Fruit fly (Drosophila melanogaster) whole organism, embryonic: ENCODE data around the gene CG44001.

Experiments used
- Abd-B ChIP-seq: fragments of 200-800 bp; sonication (Bioruptor generic); optimal IDR thresholded peaks from 2 replicates; lab custom pipeline; 2018; ENCODE audit warnings: missing biosample characterization, mild to moderate bottlenecking, missing genetic modification characterization, moderate library complexity
- Antp ChIP-seq: fragments of 200-800 bp; sonication (Bioruptor generic); optimal IDR thresholded peaks from 3 replicates; lab custom pipeline; 2016; ENCODE audit warnings: missing biosample characterization, missing genetic modification characterization
- BEAF-32 ChIP-seq: fragments of 200-800 bp; sonication (Bioruptor generic); optimal IDR thresholded peaks from 3 replicates; lab custom pipeline; 2017; ENCODE audit warnings: missing biosample characterization, missing genetic modification characterization, mild to moderate bottlenecking, moderate library complexity, missing genetic modification reagents
- CG10147 ChIP-seq: fragments of 200-800 bp; sonication (Bioruptor generic); optimal IDR thresholded peaks from 2 replicates; lab custom pipeline; 2019; ENCODE audit warnings: missing biosample characterization, mild to moderate bottlenecking, missing genetic modification characterization, moderate library complexity
- CG14014 ChIP-seq: fragments of 200-800 bp; sonication (Bioruptor generic); IDR thresholded peaks from 2 replicates; pipeline ENCODE4 v1.3.6; 2022; ENCODE audit warnings: missing biosample characterization, missing genetic modification characterization
- CG1602 ChIP-seq: fragments of 200-800 bp; sonication (Bioruptor generic); optimal IDR thresholded peaks from 3 replicates; lab custom pipeline; 2016; ENCODE audit warnings: missing biosample characterization, missing genetic modification characterization
- CG16863 ChIP-seq: fragments of 200-800 bp; sonication (Bioruptor generic); optimal IDR thresholded peaks from 3 replicates; lab custom pipeline; 2016; ENCODE audit warnings: missing biosample characterization, missing genetic modification characterization
- CG17328 ChIP-seq: fragments of 200-800 bp; sonication (Bioruptor generic); IDR thresholded peaks from 2 replicates; pipeline ENCODE4 v1.3.6; 2022; ENCODE audit warnings: missing biosample characterization, missing genetic modification characterization
- CG18619 ChIP-seq: fragments of 200-800 bp; sonication (Bioruptor generic); optimal IDR thresholded peaks from 3 replicates; lab custom pipeline; 2017; ENCODE audit warnings: missing biosample characterization, mild to moderate bottlenecking, missing genetic modification characterization
- CG18764 ChIP-seq: fragments of 200-800 bp; sonication (Bioruptor generic); optimal IDR thresholded peaks from 3 replicates; lab custom pipeline; 2016; ENCODE audit warnings: missing biosample characterization, missing genetic modification characterization
- CG2199 ChIP-seq: fragments of 200-800 bp; sonication (Bioruptor generic); IDR thresholded peaks from 3 replicates; pipeline ENCODE4 v1.3.6; 2022; ENCODE audit warnings: missing biosample characterization, missing genetic modification characterization
- CG2202 ChIP-seq: fragments of 200-800 bp; sonication (Bioruptor generic); optimal IDR thresholded peaks from 2 replicates; lab custom pipeline; 2018; ENCODE audit warnings: missing biosample characterization, mild to moderate bottlenecking, missing genetic modification characterization
- CG30431 ChIP-seq: fragments of 200-800 bp; sonication (Bioruptor generic); optimal IDR thresholded peaks from 2 replicates; lab custom pipeline; 2017; ENCODE audit warnings: missing biosample characterization, missing genetic modification characterization
- CG3065 ChIP-seq: fragments of 200-800 bp; sonication (Bioruptor generic); optimal IDR thresholded peaks from 2 replicates; lab custom pipeline; 2016; ENCODE audit warnings: missing biosample characterization, missing genetic modification characterization
- CG4424 ChIP-seq: fragments of 200-800 bp; sonication (Bioruptor generic); optimal IDR thresholded peaks from 3 replicates; lab custom pipeline; 2016; ENCODE audit warnings: missing biosample characterization, missing genetic modification characterization
- CG6175 ChIP-seq: fragments of 200-800 bp; sonication (Bioruptor generic); IDR thresholded peaks from 3 replicates; pipeline ENCODE4 v1.3.6; 2022; ENCODE audit warnings: missing biosample characterization, missing genetic modification characterization
- CG7556 ChIP-seq: fragments of 200-800 bp; sonication (Bioruptor generic); optimal IDR thresholded peaks from 2 replicates; lab custom pipeline; 2017; ENCODE audit warnings: missing biosample characterization, mild to moderate bottlenecking, missing genetic modification characterization
- CG7963 ChIP-seq: fragments of 200-800 bp; sonication (Bioruptor generic); IDR thresholded peaks from 3 replicates; pipeline ENCODE4 v1.3.6; 2022; ENCODE audit warnings: missing biosample characterization, missing genetic modification characterization; ENCODE audit not compliant: partially characterized antibody
- CG8924 ChIP-seq: fragments of 200-800 bp; optimal IDR thresholded peaks from 3 replicates; lab custom pipeline; 2019; ENCODE audit warnings: missing biosample characterization, mild to moderate bottlenecking, missing genetic modification characterization, moderate library complexity
- CG9215 ChIP-seq: fragments of 200-800 bp; sonication (Bioruptor generic); IDR thresholded peaks from 2 replicates; pipeline ENCODE4 v1.3.6; 2022; ENCODE audit warnings: missing biosample characterization, missing genetic modification characterization
- Dad ChIP-seq: fragments of 200-800 bp; sonication (Bioruptor generic); optimal IDR thresholded peaks from 3 replicates; lab custom pipeline; 2016; ENCODE audit warnings: missing biosample characterization, missing genetic modification characterization
- Dip2 ChIP-seq: fragments of 200-800 bp; sonication (Bioruptor generic); IDR thresholded peaks from 2 replicates; pipeline ENCODE4 v1.3.6; 2022; ENCODE audit warnings: missing biosample characterization, missing genetic modification characterization
- E2f2 ChIP-seq: fragments of 200-800 bp; sonication (Bioruptor generic); IDR thresholded peaks from 2 replicates; pipeline ENCODE4 v1.3.6; 2022; ENCODE audit warnings: missing biosample characterization, missing genetic modification characterization
- Hand ChIP-seq: fragments of 200-800 bp; sonication (Bioruptor generic); optimal IDR thresholded peaks from 2 replicates; lab custom pipeline; 2017; ENCODE audit warnings: mild to moderate bottlenecking, missing biosample characterization, missing genetic modification reagents, missing genetic modification characterization
- Lpt ChIP-seq: fragments of >200 bp; optimal IDR thresholded peaks from 2 replicates; lab custom pipeline; 2018; ENCODE audit warnings: missing biosample characterization, missing genetic modification characterization
- MTF-1 ChIP-seq: fragments of 200-800 bp; sonication (Bioruptor generic); optimal IDR thresholded peaks from 2 replicates; lab custom pipeline; 2018; ENCODE audit warnings: missing biosample characterization, mild to moderate bottlenecking, missing genetic modification characterization, borderline replicate concordance
- NC2α ChIP-seq: fragments of 200-800 bp; sonication (Bioruptor generic); optimal IDR thresholded peaks from 2 replicates; lab custom pipeline; 2016; ENCODE audit warnings: missing biosample characterization, missing genetic modification characterization
- NFAT ChIP-seq: fragments of 200-800 bp; sonication (Bioruptor generic); IDR thresholded peaks from 2 replicates; pipeline ENCODE4 v1.3.6; 2022; ENCODE audit warnings: missing biosample characterization, missing genetic modification characterization
- Optix ChIP-seq: fragments of 200-800 bp; sonication (Bioruptor generic); IDR thresholded peaks from 3 replicates; pipeline ENCODE4 v1.3.6; 2022; ENCODE audit warnings: missing biosample characterization, missing genetic modification characterization
- Poxn ChIP-seq: fragments of 200-800 bp; sonication (Bioruptor generic); IDR thresholded peaks from 2 replicates; pipeline ENCODE4 v1.3.6; 2022; ENCODE audit warnings: missing biosample characterization, missing genetic modification characterization
- Ravus ChIP-seq: fragments of 200-800 bp; sonication (Bioruptor generic); IDR thresholded peaks from 2 replicates; pipeline ENCODE4 v1.3.6; 2022; ENCODE audit warnings: missing biosample characterization, missing genetic modification characterization
- Side ChIP-seq: fragments of 200-800 bp; sonication (Bioruptor generic); optimal IDR thresholded peaks from 2 replicates; lab custom pipeline; 2016; ENCODE audit warnings: missing biosample characterization, missing genetic modification characterization
- Six4 ChIP-seq: fragments of 200-800 bp; sonication (Bioruptor generic); optimal IDR thresholded peaks from 2 replicates; lab custom pipeline; 2016; ENCODE audit warnings: missing biosample characterization, missing genetic modification characterization
- Ssrp ChIP-seq: fragments of 200-800 bp; sonication (Bioruptor generic); optimal IDR thresholded peaks from 2 replicates; lab custom pipeline; 2018; ENCODE audit warnings: missing biosample characterization, mild to moderate bottlenecking, missing genetic modification characterization, moderate library complexity
- Usf ChIP-seq: fragments of 200-800 bp; sonication (Bioruptor generic); optimal IDR thresholded peaks from 2 replicates; lab custom pipeline; 2017; ENCODE audit warnings: missing genotype, missing biosample characterization, missing genetic modification characterization
- ac ChIP-seq: fragments of 200-800 bp; sonication (Bioruptor generic); optimal IDR thresholded peaks from 3 replicates; lab custom pipeline; 2017; ENCODE audit warnings: missing biosample characterization, mild to moderate bottlenecking, missing genetic modification characterization
- amos ChIP-seq: fragments of 200-800 bp; sonication (Bioruptor generic); IDR thresholded peaks from 2 replicates; pipeline ENCODE4 v1.3.6; 2022; ENCODE audit warnings: missing biosample characterization, missing genetic modification characterization; ENCODE audit not compliant: partially characterized antibody
- chif ChIP-seq, 2 experiments: fragments of 200-800 bp; sonication (Bioruptor generic); optimal IDR thresholded peaks; 3 replicates each; lab custom pipeline; 2016; ENCODE audit warnings: missing biosample characterization in 2 of 2, missing genetic modification characterization in 2 of 2
- croc ChIP-seq: fragments of 200-800 bp; sonication (Bioruptor generic); conservative IDR thresholded peaks from 3 replicates; pipeline ENCODE4 v1.3.6; 2022; ENCODE audit warnings: missing biosample characterization, missing genetic modification characterization
- cwo ChIP-seq: fragments of 200-800 bp; sonication (Bioruptor generic); optimal IDR thresholded peaks from 3 replicates; lab custom pipeline; 2017; ENCODE audit warnings: missing biosample characterization, missing genetic modification characterization, mild to moderate bottlenecking, moderate library complexity, missing genetic modification reagents
- danr ChIP-seq: fragments of 200-800 bp; sonication (Bioruptor generic); IDR thresholded peaks from 2 replicates; pipeline ENCODE4 v1.3.6; 2022; ENCODE audit warnings: missing biosample characterization, missing genetic modification characterization
- esg ChIP-seq: fragments of 200-800 bp; sonication (Bioruptor generic); conservative IDR thresholded peaks from 2 replicates; pipeline ENCODE4 v1.3.6; 2022; ENCODE audit warnings: missing biosample characterization, missing genetic modification characterization
- ftz-f1 ChIP-seq: fragments of 200-800 bp; sonication (Bioruptor generic); optimal IDR thresholded peaks from 2 replicates; lab custom pipeline; 2016; ENCODE audit warnings: missing biosample characterization, missing genetic modification characterization
- jumu ChIP-seq: fragments of 200-800 bp; sonication (Bioruptor generic); optimal IDR thresholded peaks from 3 replicates; lab custom pipeline; 2016; ENCODE audit warnings: missing biosample characterization, missing genetic modification characterization
- onecut ChIP-seq: fragments of 200-800 bp; sonication (Bioruptor generic); IDR thresholded peaks from 2 replicates; pipeline ENCODE4 v1.3.6; 2022; ENCODE audit warnings: missing biosample characterization, missing genetic modification characterization
- pnt ChIP-seq: fragments of 200-800 bp; sonication (Bioruptor generic); optimal IDR thresholded peaks from 3 replicates; lab custom pipeline; 2016; ENCODE audit warnings: missing biosample characterization, missing genetic modification characterization
- row ChIP-seq: fragments of 200-800 bp; sonication (Bioruptor generic); IDR thresholded peaks from 3 replicates; pipeline ENCODE4 v1.3.6; 2022; ENCODE audit warnings: missing biosample characterization, missing genetic modification characterization
- stwl ChIP-seq: fragments of 200-800 bp; sonication (Bioruptor generic); optimal IDR thresholded peaks from 3 replicates; lab custom pipeline; 2018; ENCODE audit warnings: missing biosample characterization, mild to moderate bottlenecking, missing genetic modification characterization, moderate library complexity
- tap ChIP-seq: fragments of 200-800 bp; optimal IDR thresholded peaks from 3 replicates; lab custom pipeline; 2019; ENCODE audit warnings: missing biosample characterization, mild to moderate bottlenecking, missing genetic modification characterization, moderate library complexity
- wek ChIP-seq: fragments of 200-800 bp; sonication (Bioruptor generic); optimal IDR thresholded peaks from 3 replicates; lab custom pipeline; 2018; ENCODE audit warnings: missing biosample characterization, mild to moderate bottlenecking, missing genetic modification characterization, moderate library complexity
- yki ChIP-seq: fragments of >200 bp; optimal IDR thresholded peaks from 3 replicates; lab custom pipeline; 2018

CG44001 gene

DNA sequence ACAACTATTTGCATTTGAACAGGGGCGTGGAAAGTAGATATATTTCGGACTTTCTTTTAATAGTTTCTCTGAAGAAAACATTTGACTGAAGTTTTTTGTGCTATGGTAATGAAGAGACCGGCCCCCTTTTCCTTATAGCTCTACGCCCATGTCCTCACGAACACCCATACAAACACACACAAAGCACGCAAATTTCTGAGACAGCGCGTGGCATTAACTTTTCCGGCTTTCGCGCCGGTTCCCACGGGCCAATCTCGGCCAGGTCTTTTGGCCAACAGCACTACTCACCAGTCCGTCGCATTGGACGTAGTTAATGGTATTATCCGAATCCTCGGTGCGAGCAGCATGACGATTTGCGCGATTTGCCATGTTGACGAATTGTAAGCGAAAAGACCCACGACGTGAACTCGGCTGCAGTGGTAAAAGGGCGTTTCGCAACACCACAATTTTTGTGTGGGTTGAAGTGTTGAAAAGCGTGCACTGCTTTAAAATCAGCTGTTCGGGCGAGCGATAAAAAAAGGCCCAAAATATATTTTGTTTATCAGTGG is 9.4 kb downstream of the CG44001 start, which contains the start of gene senju (continued):
- TF ChIP-seq ftz-f1 (peak; percentile 75), MTF-1 (GFP tag; lab: Kevin White, UChicago) (peak; percentile 59), Dad (peak; percentile 88), BEAF-32 (peak; percentile 57), CG16863 (GFP tag; lab: Kevin White, UChicago) (peak; percentile 85), cwo (GFP tag; lab: Kevin White, UChicago) (peak; percentile 79), Six4 (GFP tag; lab: Kevin White, UChicago) (peak; percentile 84), jumu (peak; percentile 89), CG2202 (tag; lab: Kevin White, UChicago) (peak; percentile 77), E2f2 (GFP tag; lab: Robert Waterston, UW) (peak; percentile 55; the same call in 1 of the 2 replicates), CG17328 (GFP tag; lab: Robert Waterston, UW) (peak; percentile 92), Usf (GFP tag; lab: Kevin White, UChicago) (peak; percentile 79), Dip2 (GFP tag; lab: Robert Waterston, UW) (no peak), CG9215 (GFP tag; lab: Robert Waterston, UW) (peak; percentile 62), pnt (GFP tag; lab: Kevin White, UChicago) (peak; percentile 74), Abd-B (GFP tag; lab: Kevin White, UChicago) (peak; percentile 16), tap (peak; percentile 50), CG18619 (peak; percentile 87), Side (GFP tag; lab: Kevin White, UChicago) (peak; percentile 91), CG1602 (peak; percentile 69), danr (GFP tag; lab: Robert Waterston, UW) (0 out of 2 replicates have a peak, but pooled peaks have one; percentile 46), chif (GFP tag; optimal IDR thresholded peaks at IDR 0.05; lab: Kevin White, UChicago) (peak; percentile 82 to 84), ac (GFP tag; lab: Kevin White, UChicago) (peak; percentile 15), CG8924 (peak; percentile 82), yki (lab: Kevin White, UChicago) (no peak), Optix (GFP tag; lab: Robert Waterston, UW) (peak; percentile 81), Ssrp (tag; lab: Kevin White, UChicago) (peak; percentile 66), Lpt (GFP tag; lab: Kevin White, UChicago) (no peak), CG14014 (peak; percentile 83), CG18764 (peak; percentile 74), CG10147 (peak; percentile 64), CG2199 (GFP tag; lab: Robert Waterston, UW) (0 out of 3 replicates have a peak, but pooled peaks have one; percentile 35), Antp (GFP tag; lab: Kevin White, UChicago) (peak; percentile 90), CG30431 (GFP tag; lab: Kevin White, UChicago) (peak; percentile 72), CG7556 (peak; percentile 86), croc (peak; percentile 27; the same call in 1 of the 3 replicates), onecut (GFP tag; lab: Robert Waterston, UW) (peak; percentile 84), Poxn (GFP tag; lab: Robert Waterston, UW) (no peak), NFAT (GFP tag; lab: Robert Waterston, UW) (peak; percentile 79), Ravus (no peak; the same call in 1 of the 2 replicates), Hand (GFP tag; lab: Kevin White, UChicago) (peak; percentile 82), NC2α (GFP tag; lab: Kevin White, UChicago) (peak; percentile 66), wek (peak; percentile 57), CG4424 (peak; percentile 90), stwl (tag; lab: Kevin White, UChicago) (peak; percentile 79), row (GFP tag; lab: Robert Waterston, UW) (peak; percentile 73), esg (GFP tag; lab: Robert Waterston, UW) (peak; percentile 67), CG6175 (peak; percentile 52; the same call in 2 of the 3 replicates), CG3065 (GFP tag; lab: Kevin White, UChicago) (peak; percentile 72), amos (GFP tag; lab: Robert Waterston, UW) (peak; percentile 54), CG7963 (GFP tag; lab: Robert Waterston, UW) (no peak)
